Fruit fly (Drosophila melanogaster): Measurements from ENCODE around the gene vir-1.

The vir-1 gene

DNA sequence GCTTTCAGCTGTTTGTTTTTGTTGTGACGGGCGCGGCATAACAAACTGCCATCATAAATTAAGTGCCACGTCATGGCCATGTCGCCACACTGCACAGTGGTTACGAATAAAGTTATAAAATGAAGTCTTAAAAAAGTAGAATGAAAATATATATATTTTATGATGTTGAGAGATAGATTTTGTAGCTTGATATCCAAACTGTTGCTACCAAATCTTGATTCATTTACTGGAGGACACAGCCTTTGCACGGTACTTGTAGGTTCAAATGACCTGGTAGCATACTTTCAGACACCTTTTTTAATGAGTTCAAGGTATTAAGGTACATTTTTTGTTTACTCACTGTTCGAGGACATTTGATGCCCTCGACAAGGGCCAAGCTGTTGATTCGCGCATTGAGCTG lies 69.3 kb downstream of the vir-1 start:
- no peak for TF ChIP-seq CG17801 (GFP tag; optimal IDR thresholded peaks at IDR 0.05; ENCODE audit: partially characterized antibody)

Data from ovary, adult (tissue).